Fruit fly (Drosophila melanogaster): ENCODE measurements around the gene CG44261.

CG44261 gene

DNA sequence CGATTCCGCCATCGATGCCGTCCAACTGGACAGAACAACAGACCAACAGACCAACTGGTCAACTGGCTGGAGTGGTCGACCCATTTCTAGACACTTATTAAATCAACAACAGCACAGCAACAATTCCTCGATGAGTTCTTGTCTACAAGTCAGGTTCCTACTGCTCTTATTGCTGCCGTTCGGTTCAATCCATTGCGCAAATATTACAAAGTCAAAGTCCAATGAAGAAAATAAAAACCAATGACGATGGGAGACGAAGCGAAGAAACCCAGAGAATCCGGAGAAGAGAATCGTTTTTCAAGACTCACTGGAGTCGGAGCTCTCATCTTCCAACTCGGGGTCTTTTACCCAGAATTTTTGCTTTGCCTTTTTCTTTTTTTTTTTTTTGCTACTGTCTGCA lies 19.0 kb downstream of the CG44261 start (continued):
- TF ChIP-seq CG32006 (GFP tag; optimal IDR thresholded peaks at IDR 0.05) (peak; percentile 10), topi (GFP tag; optimal IDR thresholded peaks at IDR 0.05) (no peak), CG1621 (tag; optimal IDR thresholded peaks at IDR 0.05) (peak; percentile 65), CG3032 (tag; optimal IDR thresholded peaks at IDR 0.05) (peak; percentile 39)

DNA sequence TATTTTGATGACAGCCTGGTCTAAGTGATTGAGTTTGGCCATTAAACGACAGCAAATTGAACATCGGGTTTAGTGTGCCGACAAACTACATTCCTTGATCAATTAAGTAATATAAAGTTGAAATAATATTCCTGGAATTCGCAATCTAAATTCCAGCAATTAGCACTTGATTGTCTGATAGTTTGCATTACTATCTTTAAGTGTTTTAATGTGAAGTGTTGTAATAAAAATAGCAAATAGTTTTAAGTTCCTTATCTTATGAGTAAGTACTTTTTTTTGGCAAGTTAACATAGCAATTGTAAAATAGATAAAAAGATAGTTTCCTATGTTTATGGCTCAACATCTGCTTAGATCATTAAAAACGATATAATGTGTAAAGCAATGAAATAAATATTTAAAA lies 19.6 kb downstream of the CG44261 start:
- TF ChIP-seq CG3919 (GFP tag; optimal IDR thresholded peaks at IDR 0.05) (no peak), CG8119 (GFP tag; IDR thresholded peaks at IDR 0.05) (no peak), esn (GFP tag; optimal IDR thresholded peaks at IDR 0.05) (no peak), CG10631 (GFP tag; optimal IDR thresholded peaks at IDR 0.05) (no peak), acj6 (GFP tag; optimal IDR thresholded peaks at IDR 0.05) (no peak), fd85E (GFP tag; optimal IDR thresholded peaks at IDR 0.05) (no peak), CG31627 (GFP tag; optimal IDR thresholded peaks at IDR 0.05) (no peak), CG6792 (GFP tag; optimal IDR thresholded peaks at IDR 0.05) (no peak), CG7368 (GFP tag; optimal IDR thresholded peaks at IDR 0.05) (no peak), CG8319 (GFP tag; optimal IDR thresholded peaks at IDR 0.05) (no peak), Sox102F (GFP tag; optimal IDR thresholded peaks at IDR 0.05) (no peak), Eip78C (GFP tag) (no peak), Sox15 (GFP tag; optimal IDR thresholded peaks at IDR 0.05) (no peak), CG11294 (GFP tag; IDR thresholded peaks at IDR 0.05) (no peak), salr (GFP tag; optimal IDR thresholded peaks at IDR 0.05) (no peak), fd59A (GFP tag; optimal IDR thresholded peaks at IDR 0.05) (no peak)

DNA sequence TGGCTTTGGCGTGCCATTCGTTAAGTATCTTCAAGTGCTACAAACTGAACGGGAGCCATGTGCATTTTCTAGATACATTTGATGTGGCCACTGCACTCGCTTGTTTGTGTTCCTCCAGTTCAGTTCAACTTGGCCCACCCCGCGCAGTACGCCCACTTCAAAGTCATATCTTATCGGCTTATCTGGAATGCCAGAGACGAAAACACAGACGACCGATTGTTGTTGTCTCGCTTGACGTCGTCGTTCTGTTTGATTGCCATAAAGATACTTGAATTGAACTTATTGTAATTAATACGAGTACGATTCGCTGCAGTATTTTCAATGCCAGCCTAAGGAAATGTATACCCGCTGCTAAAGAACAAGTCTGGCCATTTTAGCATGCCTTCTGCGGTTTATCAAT lies 20.3 kb downstream of the CG44261 start:
- TF ChIP-seq CG8319 (GFP tag; optimal IDR thresholded peaks at IDR 0.05) (no peak), cyc (GFP tag; optimal IDR thresholded peaks at IDR 0.05) (no peak), dac (GFP tag; optimal IDR thresholded peaks at IDR 0.05) (no peak), Eip78C (GFP tag) (peak; percentile 58), fkh (GFP tag; optimal IDR thresholded peaks at IDR 0.05) (no peak), Lpt (GFP tag; optimal IDR thresholded peaks at IDR 0.05) (no peak), Hr39 (GFP tag; optimal IDR thresholded peaks at IDR 0.05) (no peak), Sox14 (GFP tag; optimal IDR thresholded peaks at IDR 0.05) (peak; percentile 10), Smox (GFP tag; optimal IDR thresholded peaks at IDR 0.05) (no peak), esn (GFP tag; optimal IDR thresholded peaks at IDR 0.05) (no peak), CG1621 (tag; optimal IDR thresholded peaks at IDR 0.05) (no peak), Eip93F (GFP tag; optimal IDR thresholded peaks at IDR 0.05) (peak; percentile 62), CG6792 (GFP tag; optimal IDR thresholded peaks at IDR 0.05) (no peak), CG31627 (GFP tag; optimal IDR thresholded peaks at IDR 0.05) (no peak), fd85E (GFP tag; optimal IDR thresholded peaks at IDR 0.05) (no peak), CG3919 (GFP tag; optimal IDR thresholded peaks at IDR 0.05) (no peak), CG7368 (GFP tag; optimal IDR thresholded peaks at IDR 0.05) (no peak), dsx (GFP tag; optimal IDR thresholded peaks at IDR 0.05; ENCODE audit: poor library complexity, severe bottlenecking) (no peak), topi (GFP tag; optimal IDR thresholded peaks at IDR 0.05) (no peak), Eip75B (GFP tag; optimal IDR thresholded peaks at IDR 0.05) (no peak), CG11294 (GFP tag; IDR thresholded peaks at IDR 0.05) (no peak), CG6854 (GFP tag; optimal IDR thresholded peaks at IDR 0.05) (no peak), vri (GFP tag; optimal IDR thresholded peaks at IDR 0.05) (peak; percentile 42), CG10669 (GFP tag; optimal IDR thresholded peaks at IDR 0.05) (no peak), CG4318 (GFP tag; optimal IDR thresholded peaks at IDR 0.05) (no peak), CG6808 (GFP tag; optimal IDR thresholded peaks at IDR 0.05) (no peak), Ets21C (GFP tag; optimal IDR thresholded peaks at IDR 0.05) (no peak), Hr4 (GFP tag; optimal IDR thresholded peaks at IDR 0.05) (no peak), pdm3 (GFP tag; optimal IDR thresholded peaks at IDR 0.05) (no peak), CG6163 (GFP tag; IDR thresholded peaks at IDR 0.05) (0 out of 3 replicates have a peak, but pooled peaks have one; percentile 19)
